In the genomic region with DNA sequence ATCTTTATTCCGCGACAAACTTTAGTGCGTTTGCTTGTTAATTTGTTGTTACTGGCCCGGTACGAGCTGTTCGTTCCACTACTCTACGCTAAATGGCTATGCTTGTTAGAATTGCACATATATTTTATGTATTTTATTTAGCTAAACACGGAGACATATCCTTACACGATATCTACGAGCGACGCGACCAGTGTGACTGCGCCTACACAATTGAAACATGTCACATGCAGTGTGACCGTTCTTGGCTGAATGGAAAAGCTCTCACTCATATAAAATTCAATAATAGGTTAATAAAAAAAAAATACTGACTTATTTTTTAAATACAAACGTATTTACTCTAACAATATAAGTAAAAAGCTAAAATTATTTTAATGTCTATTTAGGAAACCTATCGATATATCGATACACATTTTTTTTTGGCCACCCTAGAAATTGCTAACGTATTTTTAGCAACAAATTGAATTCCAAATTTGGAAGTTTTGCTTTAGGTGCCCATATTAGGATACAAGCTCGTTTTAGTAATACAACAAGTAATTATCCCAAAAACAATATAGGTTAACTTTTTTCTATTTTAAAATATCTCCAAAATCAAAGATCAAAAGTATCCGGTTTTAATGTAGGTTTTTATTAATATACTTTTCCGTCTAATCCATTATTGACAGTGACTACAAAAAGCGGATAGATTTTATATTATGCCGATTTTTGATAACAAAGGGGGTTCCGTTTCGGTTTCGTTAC, we compare ENCODE assay signal across 1 fruit fly cellular context.
TF ChIP-seq lines count a peak whose summit lies in the region.

A gene (minus strand): TSS at position 215 of the 738 bp plus-strand sequence.

TF ChIP-seq in whole organism, embryonic, 481 proteins besides CTCF, POLR2A, EP300 and RAD21 (continued from another document and continues in another):
- TF ChIP-seq CG10267 (tag; optimal IDR thresholded peaks at IDR 0.05; lab: Kevin White, UChicago) = peak; percentile 70
- TF ChIP-seq jing (GFP tag; optimal IDR thresholded peaks at IDR 0.05; lab: Kevin White, UChicago) = no peak
- TF ChIP-seq Eip74EF (GFP tag; optimal IDR thresholded peaks at IDR 0.05; lab: Kevin White, UChicago) = no peak
- TF ChIP-seq CG9437 (GFP tag; optimal IDR thresholded peaks at IDR 0.05; lab: Kevin White, UChicago) = peak; percentile 54
- no peak for TF ChIP-seq CG12942 (GFP tag; optimal IDR thresholded peaks at IDR 0.05; lab: Kevin White, UChicago)
- no peak for TF ChIP-seq CG11560 (tag; IDR thresholded peaks at IDR 0.05; lab: Robert Waterston, UW)
- TF ChIP-seq Dip3 (GFP tag; optimal IDR thresholded peaks at IDR 0.05; lab: Kevin White, UChicago) = peak; percentile 23
- no peak for TF ChIP-seq Usf (GFP tag; optimal IDR thresholded peaks at IDR 0.05; lab: Kevin White, UChicago)
- TF ChIP-seq vnd (GFP tag; IDR thresholded peaks at IDR 0.05; lab: Robert Waterston, UW; ENCODE audit: partially characterized antibody) = peak; percentile 76
- no peak for TF ChIP-seq CG6272 (GFP tag; IDR thresholded peaks at IDR 0.05; lab: Robert Waterston, UW)
- no peak for TF ChIP-seq pfk (GFP tag; optimal IDR thresholded peaks at IDR 0.05; lab: Kevin White, UChicago)
- TF ChIP-seq CG9215 (GFP tag; IDR thresholded peaks at IDR 0.05; lab: Robert Waterston, UW) = no peak
- peak; percentile 89 for TF ChIP-seq Dll (GFP tag; IDR thresholded peaks at IDR 0.05; lab: Robert Waterston, UW; ENCODE audit: partially characterized antibody)
- 0 out of 3 replicates have a peak, but pooled peaks have one; percentile 5 for TF ChIP-seq gce (GFP tag; IDR thresholded peaks at IDR 0.05; lab: Robert Waterston, UW)
- no peak for TF ChIP-seq CG4328 (GFP tag; optimal IDR thresholded peaks at IDR 0.05; lab: Kevin White, UChicago)
- no peak for TF ChIP-seq CG15696 (tag; optimal IDR thresholded peaks at IDR 0.05; lab: Kevin White, UChicago)
- TF ChIP-seq Ssrp (tag; optimal IDR thresholded peaks at IDR 0.05; lab: Kevin White, UChicago) = no peak
- TF ChIP-seq CG32532 (GFP tag; IDR thresholded peaks at IDR 0.05; lab: Robert Waterston, UW) = 0 out of 2 replicates have a peak, but pooled peaks have one; percentile 7
- TF ChIP-seq bab2 (GFP tag; optimal IDR thresholded peaks at IDR 0.05; lab: Kevin White, UChicago) = no peak
- no peak for TF ChIP-seq dmrt99B (tag; optimal IDR thresholded peaks at IDR 0.05; lab: Kevin White, UChicago)
- TF ChIP-seq CG32767 (GFP tag; IDR thresholded peaks at IDR 0.05; lab: Robert Waterston, UW) = no peak
- TF ChIP-seq CG1024 (GFP tag; IDR thresholded peaks at IDR 0.05; lab: Robert Waterston, UW) = no peak
- TF ChIP-seq Mrtf (GFP tag; IDR thresholded peaks at IDR 0.05; lab: Robert Waterston, UW) = no peak
- peak; percentile 5 for TF ChIP-seq NC2β (GFP tag; optimal IDR thresholded peaks at IDR 0.05; lab: Kevin White, UChicago)
- TF ChIP-seq bsh (GFP tag; optimal IDR thresholded peaks at IDR 0.05; lab: Kevin White, UChicago) = peak in 1 of 2 experiments; percentile 22
- no peak for TF ChIP-seq p53 (GFP tag; optimal IDR thresholded peaks at IDR 0.05; lab: Kevin White, UChicago)
- TF ChIP-seq Fer1 (GFP tag; optimal IDR thresholded peaks at IDR 0.05; lab: Kevin White, UChicago) = peak; percentile 19
- peak in 1 of 3 experiments; percentile 17 for TF ChIP-seq Stat92E (GFP tag; optimal IDR thresholded peaks at IDR 0.05; lab: Kevin White, UChicago)
- TF ChIP-seq CG16813 (GFP tag; IDR thresholded peaks at IDR 0.05; lab: Robert Waterston, UW; ENCODE audit: partially characterized antibody) = peak; percentile 77
- TF ChIP-seq unc-4 (GFP tag; IDR thresholded peaks at IDR 0.05; lab: Robert Waterston, UW; ENCODE audit: partially characterized antibody) = peak; percentile 88
- TF ChIP-seq CG8359 (GFP tag; optimal IDR thresholded peaks at IDR 0.05; lab: Kevin White, UChicago; ENCODE audit: borderline replicate concordance) = no peak
- TF ChIP-seq E2f1 (GFP tag; IDR thresholded peaks at IDR 0.05; lab: Robert Waterston, UW) = peak; percentile 25; the same call in 1 of the 2 replicates
- no peak for TF ChIP-seq CrebB (tag; optimal IDR thresholded peaks at IDR 0.05; lab: Kevin White, UChicago)
- no peak for TF ChIP-seq usp (GFP tag; optimal IDR thresholded peaks at IDR 0.05; lab: Kevin White, UChicago)
- no peak for TF ChIP-seq CG14441 (GFP tag; IDR thresholded peaks at IDR 0.05; lab: Robert Waterston, UW)
- no peak for TF ChIP-seq bowl (GFP tag; IDR thresholded peaks at IDR 0.05; lab: Robert Waterston, UW)
- TF ChIP-seq onecut (GFP tag; IDR thresholded peaks at IDR 0.05; lab: Robert Waterston, UW) = no peak
- TF ChIP-seq Trl (optimal IDR thresholded peaks at IDR 0.05; lab: Kevin White, UChicago) = no peak
- TF ChIP-seq Trl (GFP tag; optimal IDR thresholded peaks at IDR 0.05; lab: Kevin White, UChicago) = no peak
- TF ChIP-seq amos (GFP tag; IDR thresholded peaks at IDR 0.05; lab: Robert Waterston, UW; ENCODE audit: partially characterized antibody) = peak; percentile 76; the same call in 1 of the 2 replicates
- no peak for TF ChIP-seq dpn (GFP tag; optimal IDR thresholded peaks at IDR 0.05; lab: Kevin White, UChicago)
- no peak for TF ChIP-seq pum (GFP tag; optimal IDR thresholded peaks at IDR 0.05; lab: Kevin White, UChicago)
- peak; percentile 61 for TF ChIP-seq trem (tag; optimal IDR thresholded peaks at IDR 0.05; lab: Kevin White, UChicago)
- TF ChIP-seq HLH3B (GFP tag; IDR thresholded peaks at IDR 0.05; lab: Robert Waterston, UW) = no peak
- TF ChIP-seq Abd-B (GFP tag; optimal IDR thresholded peaks at IDR 0.05; lab: Kevin White, UChicago) = peak; percentile 15
- no peak for TF ChIP-seq CG3726 (GFP tag; IDR thresholded peaks at IDR 0.05; lab: Robert Waterston, UW)
- TF ChIP-seq h (optimal IDR thresholded peaks at IDR 0.05; lab: Kevin White, UChicago) = no peak
- TF ChIP-seq gfzf (GFP tag; optimal IDR thresholded peaks at IDR 0.05; lab: Kevin White, UChicago) = peak; percentile 90
- TF ChIP-seq CG17829 (tag; optimal IDR thresholded peaks at IDR 0.05; lab: Kevin White, UChicago) = peak; percentile 57
- peak; percentile 27; the same call in 1 of the 3 replicates for TF ChIP-seq otp (GFP tag; IDR thresholded peaks at IDR 0.05; lab: Robert Waterston, UW)
- TF ChIP-seq CG12236 (GFP tag; optimal IDR thresholded peaks at IDR 0.05; lab: Kevin White, UChicago) = no peak
- TF ChIP-seq run (tag; optimal IDR thresholded peaks at IDR 0.05; lab: Kevin White, UChicago) = no peak
- no peak for TF ChIP-seq CG10321 (GFP tag; IDR thresholded peaks at IDR 0.05; lab: Robert Waterston, UW)
- no peak for TF ChIP-seq CG17359 (tag; optimal IDR thresholded peaks at IDR 0.05; lab: Kevin White, UChicago)
- TF ChIP-seq dan (GFP tag; IDR thresholded peaks at IDR 0.05; lab: Robert Waterston, UW) = no peak
- no peak for TF ChIP-seq NFAT (GFP tag; IDR thresholded peaks at IDR 0.05; lab: Robert Waterston, UW)
- peak; percentile 40 for TF ChIP-seq nerfin-1 (tag; optimal IDR thresholded peaks at IDR 0.05; lab: Kevin White, UChicago)
- TF ChIP-seq ara (GFP tag; IDR thresholded peaks at IDR 0.05; lab: Robert Waterston, UW) = no peak
- no peak for TF ChIP-seq Meics (GFP tag; optimal IDR thresholded peaks at IDR 0.05; lab: Kevin White, UChicago)
- TF ChIP-seq cad (GFP tag; optimal IDR thresholded peaks at IDR 0.05; lab: Kevin White, UChicago) = no peak
- TF ChIP-seq Asciz (GFP tag; optimal IDR thresholded peaks at IDR 0.05; lab: Kevin White, UChicago) = no peak
- peak; percentile 3 for TF ChIP-seq abd-A (tag; optimal IDR thresholded peaks at IDR 0.05; lab: Kevin White, UChicago)
- no peak for TF ChIP-seq tio (GFP tag; optimal IDR thresholded peaks at IDR 0.05; lab: Kevin White, UChicago)
- no peak for TF ChIP-seq CG12071 (GFP tag; optimal IDR thresholded peaks at IDR 0.05; lab: Kevin White, UChicago)
- peak; percentile 46 for TF ChIP-seq scrt (GFP tag; optimal IDR thresholded peaks at IDR 0.05; lab: Kevin White, UChicago)
- no peak for TF ChIP-seq bcd (GFP tag; optimal IDR thresholded peaks at IDR 0.05; lab: Kevin White, UChicago)
- no peak for TF ChIP-seq gcm2 (GFP tag; optimal IDR thresholded peaks at IDR 0.05; lab: Kevin White, UChicago)
- TF ChIP-seq CG34224 (GFP tag; IDR thresholded peaks at IDR 0.05; lab: Robert Waterston, UW; ENCODE audit: partially characterized antibody) = peak; percentile 69
- peak; percentile 29; the same call in 1 of the 3 replicates for TF ChIP-seq Dbx (GFP tag; IDR thresholded peaks at IDR 0.05; lab: Robert Waterston, UW)
- TF ChIP-seq ase (GFP tag; IDR thresholded peaks at IDR 0.05; lab: Robert Waterston, UW) = no peak
- no peak for TF ChIP-seq pros (GFP tag; optimal IDR thresholded peaks at IDR 0.05; lab: Kevin White, UChicago)
- no peak; the same call in 2 of the 3 replicates for TF ChIP-seq jigr1 (GFP tag; IDR thresholded peaks at IDR 0.05; lab: Robert Waterston, UW)
- no peak for TF ChIP-seq kni (GFP tag; optimal IDR thresholded peaks at IDR 0.05; lab: Kevin White, UChicago)
- peak; percentile 60 for TF ChIP-seq CG30020 (tag; optimal IDR thresholded peaks at IDR 0.05; lab: Kevin White, UChicago)
- TF ChIP-seq ato (GFP tag; IDR thresholded peaks at IDR 0.05; lab: Robert Waterston, UW; ENCODE audit: partially characterized antibody) = 0 out of 2 replicates have a peak, but pooled peaks have one; percentile 14
- TF ChIP-seq Side (GFP tag; optimal IDR thresholded peaks at IDR 0.05; lab: Kevin White, UChicago) = no peak
- TF ChIP-seq Doc2 (GFP tag; IDR thresholded peaks at IDR 0.05; lab: Robert Waterston, UW) = no peak
- TF ChIP-seq CG3407 (GFP tag; optimal IDR thresholded peaks at IDR 0.05; lab: Kevin White, UChicago) = no peak
- TF ChIP-seq Poxn (GFP tag; IDR thresholded peaks at IDR 0.05; lab: Robert Waterston, UW) = no peak
- peak; percentile 55 for TF ChIP-seq tna (GFP tag; IDR thresholded peaks at IDR 0.05; lab: Robert Waterston, UW; ENCODE audit: partially characterized antibody)
- peak; percentile 43 for TF ChIP-seq PHDP (tag; optimal IDR thresholded peaks at IDR 0.05; lab: Kevin White, UChicago)
- no peak for TF ChIP-seq ind (GFP tag; optimal IDR thresholded peaks at IDR 0.05; lab: Kevin White, UChicago)
- no peak for TF ChIP-seq Dip2 (GFP tag; IDR thresholded peaks at IDR 0.05; lab: Robert Waterston, UW)
- no peak for TF ChIP-seq CG16863 (GFP tag; optimal IDR thresholded peaks at IDR 0.05; lab: Kevin White, UChicago)
- TF ChIP-seq HHEX (GFP tag; optimal IDR thresholded peaks at IDR 0.05; lab: Kevin White, UChicago) = no peak
- TF ChIP-seq Rx (GFP tag; IDR thresholded peaks at IDR 0.05; lab: Robert Waterston, UW) = no peak
- TF ChIP-seq insv (GFP tag; optimal IDR thresholded peaks at IDR 0.05; lab: Kevin White, UChicago) = peak in 1 of 2 experiments; percentile 25
- TF ChIP-seq CG18764 (GFP tag; optimal IDR thresholded peaks at IDR 0.05; lab: Kevin White, UChicago) = no peak
- TF ChIP-seq GATAe (GFP tag; conservative IDR thresholded peaks at IDR 0.05; lab: Robert Waterston, UW) = no peak
- TF ChIP-seq gem (tag; optimal IDR thresholded peaks at IDR 0.05; lab: Kevin White, UChicago) = peak; percentile 34
- no peak for TF ChIP-seq al (GFP tag; IDR thresholded peaks at IDR 0.05; lab: Robert Waterston, UW)
- no peak for TF ChIP-seq Sry-β (GFP tag; optimal IDR thresholded peaks at IDR 0.05; lab: Kevin White, UChicago)
- TF ChIP-seq CoRest (tag; optimal IDR thresholded peaks at IDR 0.05; lab: Kevin White, UChicago) = peak; percentile 55
- 0 out of 3 replicates have a peak, but pooled peaks have one; percentile 28 for TF ChIP-seq CG7963 (GFP tag; IDR thresholded peaks at IDR 0.05; lab: Robert Waterston, UW; ENCODE audit: partially characterized antibody)
- no peak for TF ChIP-seq zfh2 (GFP tag; optimal IDR thresholded peaks at IDR 0.05; lab: Kevin White, UChicago)
- TF ChIP-seq CG17361 (GFP tag; IDR thresholded peaks at IDR 0.05; lab: Robert Waterston, UW) = peak; percentile 39; the same call in 1 of the 3 replicates
- no peak for TF ChIP-seq NC2α (GFP tag; optimal IDR thresholded peaks at IDR 0.05; lab: Kevin White, UChicago)
- TF ChIP-seq trh (GFP tag; optimal IDR thresholded peaks at IDR 0.05; lab: Kevin White, UChicago) = no peak
- TF ChIP-seq CG11085 (GFP tag; IDR thresholded peaks at IDR 0.05; lab: Robert Waterston, UW) = no peak
- no peak for TF ChIP-seq sens-2 (GFP tag; IDR thresholded peaks at IDR 0.05; lab: Robert Waterston, UW)
- TF ChIP-seq CG9876 (GFP tag; optimal IDR thresholded peaks at IDR 0.05; lab: Kevin White, UChicago) = no peak
- no peak for TF ChIP-seq CG8089 (GFP tag; optimal IDR thresholded peaks at IDR 0.05; lab: Kevin White, UChicago)
- peak; percentile 61 for TF ChIP-seq B-H2 (GFP tag; optimal IDR thresholded peaks at IDR 0.05; lab: Kevin White, UChicago)
- TF ChIP-seq esg (GFP tag; conservative IDR thresholded peaks at IDR 0.05; lab: Robert Waterston, UW) = no peak
- TF ChIP-seq fru (optimal IDR thresholded peaks at IDR 0.05; lab: Kevin White, UChicago) = no peak
- TF ChIP-seq MBD-R2 (GFP tag; IDR thresholded peaks at IDR 0.05; lab: Robert Waterston, UW) = peak; percentile 25
- peak in 1 of 3 experiments; percentile 25 for TF ChIP-seq lola (GFP tag; optimal IDR thresholded peaks at IDR 0.05; lab: Kevin White, UChicago)
- no peak for TF ChIP-seq sc (optimal IDR thresholded peaks at IDR 0.05; lab: Kevin White, UChicago)
- no peak for TF ChIP-seq sc (GFP tag; optimal IDR thresholded peaks at IDR 0.05; lab: Kevin White, UChicago)
- no peak for TF ChIP-seq en (GFP tag; optimal IDR thresholded peaks at IDR 0.05; lab: Kevin White, UChicago)
- TF ChIP-seq nom (GFP tag; optimal IDR thresholded peaks at IDR 0.05; lab: Kevin White, UChicago) = no peak
- TF ChIP-seq sna (GFP tag; IDR thresholded peaks at IDR 0.05; lab: Robert Waterston, UW; ENCODE audit: partially characterized antibody) = peak; percentile 78
- no peak for TF ChIP-seq slbo (GFP tag; IDR thresholded peaks at IDR 0.05; lab: Robert Waterston, UW)
- TF ChIP-seq Nf-YA (GFP tag; IDR thresholded peaks at IDR 0.05; lab: Robert Waterston, UW) = no peak
- TF ChIP-seq btn (GFP tag; optimal IDR thresholded peaks at IDR 0.05; lab: Kevin White, UChicago) = no peak
- TF ChIP-seq CG11695 (GFP tag; IDR thresholded peaks at IDR 0.05; lab: Robert Waterston, UW) = no peak
- no peak for TF ChIP-seq yki (optimal IDR thresholded peaks at IDR 0.05; lab: Kevin White, UChicago)
- TF ChIP-seq CG30431 (GFP tag; optimal IDR thresholded peaks at IDR 0.05; lab: Kevin White, UChicago) = no peak
- TF ChIP-seq Gug (GFP tag; IDR thresholded peaks at IDR 0.05; lab: Robert Waterston, UW) = no peak
- TF ChIP-seq Hey (tag; optimal IDR thresholded peaks at IDR 0.05; lab: Kevin White, UChicago) = no peak
- TF ChIP-seq hkb (optimal IDR thresholded peaks at IDR 0.05; lab: Kevin White, UChicago) = peak; percentile 6
- 0 out of 2 replicates have a peak, but pooled peaks have one; percentile 19 for TF ChIP-seq hkb (GFP tag; IDR thresholded peaks at IDR 0.05; lab: Robert Waterston, UW)
- TF ChIP-seq ab (GFP tag; optimal IDR thresholded peaks at IDR 0.05; lab: Kevin White, UChicago) = no peak
- peak; percentile 52 for TF ChIP-seq lilli (GFP tag; optimal IDR thresholded peaks at IDR 0.05; lab: Kevin White, UChicago)
